Fruit fly (Drosophila melanogaster): ENCODE results near the gene CG16964.

CG16964 gene

DNA sequence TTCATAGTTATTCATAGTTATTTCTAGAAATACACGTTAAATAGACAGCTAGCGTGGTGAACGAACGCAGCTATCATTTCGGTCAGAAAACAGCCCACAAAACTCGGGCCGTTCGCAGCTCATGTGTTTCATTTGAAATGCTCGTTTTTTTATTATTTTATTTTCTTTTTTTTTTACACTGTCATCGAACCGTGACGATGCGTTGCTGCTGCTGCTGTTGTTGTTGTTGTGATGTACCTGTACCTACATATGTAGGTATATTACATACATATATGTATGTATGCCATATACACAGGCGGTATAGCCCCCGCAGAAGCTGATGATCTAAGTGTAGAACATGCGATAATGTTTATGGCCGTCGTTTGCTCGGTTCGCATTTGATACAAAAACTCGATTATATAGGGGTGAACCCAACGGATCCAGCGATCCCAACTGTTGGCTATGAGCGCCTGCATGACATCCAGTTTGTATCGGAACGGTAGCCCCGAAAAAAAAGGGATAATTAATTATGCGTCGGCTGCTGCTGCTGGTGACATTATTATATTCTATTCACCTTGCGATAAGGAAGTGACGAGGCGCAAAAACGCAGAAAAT, 25.5 kb downstream of the CG16964 start:
- TF ChIP-seq pan (optimal IDR thresholded peaks at IDR 0.05) (no peak), Hr83 (GFP tag; optimal IDR thresholded peaks at IDR 0.05; ENCODE audit: poor library complexity, severe bottlenecking) (no peak), rgr (GFP tag; optimal IDR thresholded peaks at IDR 0.05) (no peak), sv (GFP tag; optimal IDR thresholded peaks at IDR 0.05) (no peak), Dfd (GFP tag; optimal IDR thresholded peaks at IDR 0.05) (no peak), ey (GFP tag; optimal IDR thresholded peaks at IDR 0.05) (no peak), N (GFP tag; optimal IDR thresholded peaks at IDR 0.05) (no peak), Dif (GFP tag; optimal IDR thresholded peaks at IDR 0.05; ENCODE audit: partially characterized antibody) (no peak), HLH106 (tag; optimal IDR thresholded peaks at IDR 0.05) (no peak), Hr78 (GFP tag; optimal IDR thresholded peaks at IDR 0.05) (no peak), psq (GFP tag; optimal IDR thresholded peaks at IDR 0.05) (no peak)

DNA sequence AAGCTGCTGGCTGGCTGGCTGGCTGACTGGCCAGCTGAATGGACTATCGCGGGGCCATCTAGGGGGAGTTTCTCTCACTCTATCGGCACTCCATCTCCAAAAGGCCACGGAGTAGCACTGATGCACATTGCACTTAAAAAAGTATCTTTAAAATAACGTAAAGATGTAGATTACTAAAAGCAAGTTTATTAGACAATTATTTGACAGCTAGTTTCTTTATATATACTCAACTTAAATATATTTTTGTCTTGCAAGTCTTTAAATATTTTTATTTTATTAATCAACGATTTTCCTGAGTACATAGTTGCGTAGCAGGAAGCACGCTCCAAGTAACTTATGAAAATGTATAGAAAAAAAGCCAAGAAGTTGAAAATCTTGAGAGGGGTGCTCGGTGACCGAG, 29.2 kb downstream of the CG16964 start:
- no peak for TF ChIP-seq rgr (GFP tag; optimal IDR thresholded peaks at IDR 0.05)
- TF ChIP-seq Vsx2 (GFP tag; optimal IDR thresholded peaks at IDR 0.05; ENCODE audit: partially characterized antibody), result no peak
- TF ChIP-seq dsf (GFP tag; optimal IDR thresholded peaks at IDR 0.05; ENCODE audit: borderline replicate concordance), result no peak
- no peak for TF ChIP-seq N (GFP tag; optimal IDR thresholded peaks at IDR 0.05)
- TF ChIP-seq pan (optimal IDR thresholded peaks at IDR 0.05), result no peak
- no peak for TF ChIP-seq Hr78 (GFP tag; optimal IDR thresholded peaks at IDR 0.05)
- TF ChIP-seq Sp1 (GFP tag; optimal IDR thresholded peaks at IDR 0.05), result no peak
- no peak for TF ChIP-seq Mio (GFP tag; optimal IDR thresholded peaks at IDR 0.05)
- no peak for TF ChIP-seq foxo (GFP tag; optimal IDR thresholded peaks at IDR 0.05)
- TF ChIP-seq woc (GFP tag; optimal IDR thresholded peaks at IDR 0.05), result no peak
- no peak for TF ChIP-seq usp (GFP tag; optimal IDR thresholded peaks at IDR 0.05)
- no peak for TF ChIP-seq tai (GFP tag; optimal IDR thresholded peaks at IDR 0.05)
- TF ChIP-seq GATAd (GFP tag; optimal IDR thresholded peaks at IDR 0.05), result no peak
- TF ChIP-seq brk (GFP tag; optimal IDR thresholded peaks at IDR 0.05), result no peak
- TF ChIP-seq lola (GFP tag; optimal IDR thresholded peaks at IDR 0.05), result no peak
- TF ChIP-seq HLH106 (tag; optimal IDR thresholded peaks at IDR 0.05), result no peak

- TF ChIP-seq jim (GFP tag; optimal IDR thresholded peaks at IDR 0.05) (no peak), Hnf4 (GFP tag; optimal IDR thresholded peaks at IDR 0.05) (no peak), Rel (GFP tag; optimal IDR thresholded peaks at IDR 0.05) (no peak), Rel (tag; optimal IDR thresholded peaks at IDR 0.05) (no peak), dl (GFP tag; optimal IDR thresholded peaks at IDR 0.05; ENCODE audit: insufficient read depth in 1 of 2, partially characterized antibody in 2 of 2) (no peak), N (GFP tag; optimal IDR thresholded peaks at IDR 0.05) (no peak), dsf (GFP tag; optimal IDR thresholded peaks at IDR 0.05; ENCODE audit: borderline replicate concordance) (no peak), Sp1 (GFP tag; optimal IDR thresholded peaks at IDR 0.05) (no peak)
Observed at dm6 chr2L:11977721-11978120, 30.0 kb downstream of the CG16964 start.

- TF ChIP-seq brk (GFP tag; optimal IDR thresholded peaks at IDR 0.05), result no peak
- no peak for TF ChIP-seq HLH106 (tag; optimal IDR thresholded peaks at IDR 0.05)
- TF ChIP-seq sv (GFP tag; optimal IDR thresholded peaks at IDR 0.05), result no peak
- TF ChIP-seq CrebA (GFP tag; optimal IDR thresholded peaks at IDR 0.05; ENCODE audit: borderline replicate concordance), result no peak
- no peak for TF ChIP-seq Hr83 (GFP tag; optimal IDR thresholded peaks at IDR 0.05; ENCODE audit: poor library complexity, severe bottlenecking)
- TF ChIP-seq N (GFP tag; optimal IDR thresholded peaks at IDR 0.05), result no peak
- no peak for TF ChIP-seq psq (GFP tag; optimal IDR thresholded peaks at IDR 0.05)
Observed at dm6 chr2L:11980075-11980474, 32.3 kb downstream of the CG16964 start.

DNA sequence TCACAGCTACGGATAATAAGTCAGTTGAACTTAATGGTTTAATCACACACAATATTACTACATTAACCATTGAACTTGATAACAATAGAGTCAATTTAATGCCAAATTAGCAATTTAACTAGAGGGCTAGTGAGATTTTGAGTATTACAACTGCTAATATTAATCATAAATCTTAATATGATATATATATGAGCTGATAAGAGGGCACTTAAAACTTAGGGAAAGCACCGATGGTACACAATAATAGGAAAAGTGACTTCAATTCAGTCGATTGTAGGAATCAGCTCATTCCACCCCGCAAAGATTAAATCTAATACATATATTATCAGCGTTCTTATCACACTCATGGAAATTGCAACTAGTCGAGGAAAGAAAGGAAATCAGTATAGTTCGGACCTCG, 33.5 kb downstream of the CG16964 start, which contains the start of gene CG16965:
Gene CG16965 (plus strand): TSS at position 382 of the 400 bp plus-strand sequence.
- TF ChIP-seq dl (GFP tag; optimal IDR thresholded peaks at IDR 0.05; ENCODE audit: insufficient read depth in 1 of 2, partially characterized antibody in 2 of 2) (no peak), Hr78 (GFP tag; optimal IDR thresholded peaks at IDR 0.05) (no peak), pan (optimal IDR thresholded peaks at IDR 0.05) (no peak), usp (GFP tag; optimal IDR thresholded peaks at IDR 0.05) (no peak), sage (GFP tag; optimal IDR thresholded peaks at IDR 0.05) (no peak), brk (GFP tag; optimal IDR thresholded peaks at IDR 0.05) (no peak), br (GFP tag; optimal IDR thresholded peaks at IDR 0.05) (no peak), Jra (GFP tag; optimal IDR thresholded peaks at IDR 0.05) (no peak), dsf (GFP tag; optimal IDR thresholded peaks at IDR 0.05; ENCODE audit: borderline replicate concordance) (no peak)
